Worm (Caenorhabditis elegans) whole organism, midembryonic: ENCODE results near the gene jkk-1.

Experiments
- T22C8.4 ChIP-seq: fragments of 200-800 bp; sonication (Bioruptor generic); IDR thresholded peaks from 2 replicates; pipeline ENCODE4 v1.3.6; 2022; ENCODE audit warnings: missing genetic modification characterization, missing compliant biosample characterization
- med-1 ChIP-seq: sonication (generic microtip); optimal IDR thresholded peaks from 2 replicates; lab custom pipeline; 2017; ENCODE audit warnings: missing genetic modification characterization, mild to moderate bottlenecking, missing compliant biosample characterization, antibody characterized with exemption, missing genetic modification reagents; ENCODE audit not compliant: insufficient read depth
- tab-1 ChIP-seq: fragments of 200-800 bp; sonication (Bioruptor generic); IDR thresholded peaks from 2 replicates; pipeline ENCODE4 v1.3.6; 2022; ENCODE audit warnings: missing genetic modification characterization, missing compliant biosample characterization
- ztf-23 ChIP-seq: fragments of 200-800 bp; sonication (Bioruptor generic); IDR thresholded peaks from 2 replicates; pipeline ENCODE4 v1.3.6; 2022; ENCODE audit warnings: missing genetic modification reagents, missing genetic modification characterization, missing compliant biosample characterization
- ztf-29 ChIP-seq: fragments of 200-800 bp; sonication (Bioruptor generic); IDR thresholded peaks from 2 replicates; pipeline ENCODE4 v1.3.6; 2022; ENCODE audit warnings: missing genetic modification reagents, missing genetic modification characterization, missing compliant biosample characterization

DNA sequence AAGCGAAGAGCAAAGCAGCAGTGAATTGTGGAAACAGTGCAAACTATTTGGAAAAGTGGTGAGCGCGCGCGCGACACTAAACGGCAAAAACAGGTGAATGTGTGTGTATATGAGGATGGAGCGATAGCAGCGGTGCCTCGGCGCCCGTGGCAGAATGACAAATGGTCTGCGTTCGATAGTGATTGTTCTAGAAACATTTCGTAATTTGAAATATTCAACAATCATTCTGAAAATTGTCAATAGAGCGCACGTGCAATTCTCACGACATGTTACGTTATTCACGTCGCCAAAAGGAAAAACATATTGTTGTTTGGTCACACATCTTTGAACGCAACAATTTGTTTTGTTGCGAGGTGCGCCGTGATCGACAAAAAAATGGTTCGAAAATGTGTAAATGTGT, 13.0 kb upstream of the jkk-1 start:
- TF ChIP-seq tab-1 (GFP tag; lab: Robert Waterston, UW) (no peak), T22C8.4 (no peak), ztf-23 (GFP tag; lab: Robert Waterston, UW) (no peak), med-1 (GFP tag; lab: Kevin White, UChicago) (no peak), ztf-29 (GFP tag; lab: Robert Waterston, UW) (no peak)
